Worm (Caenorhabditis elegans): ENCODE results near the gene K07E8.7.
A peak's percentile ranks its signal among the peaks of the same experiment; 100 is the strongest.
"Not testable (repeated sequence)": the region's sequence is repeated elsewhere in the genome, so short reads cannot be mapped to it uniquely, and the experiment has no call there.

The K07E8.7 gene

ce11 chrII:621141-621540, 29.0 kb downstream of the K07E8.7 start (continued):
- TF ChIP-seq D1046.2 (GFP tag; IDR thresholded peaks at IDR 0.05): no peak
- no peak for TF ChIP-seq rbr-2 (tag; optimal IDR thresholded peaks at IDR 0.05)
- TF ChIP-seq daf-19 (GFP tag; conservative IDR thresholded peaks at IDR 0.05): no peak
- no peak for TF ChIP-seq daf-8 (GFP tag; IDR thresholded peaks at IDR 0.05)
- no peak for TF ChIP-seq snpc-1.2 (GFP tag; IDR thresholded peaks at IDR 0.05)
- TF ChIP-seq F44E2.7 (GFP tag; IDR thresholded peaks at IDR 0.05): no peak
- TF ChIP-seq madf-5 (GFP tag; IDR thresholded peaks at IDR 0.05): no peak
- no peak for TF ChIP-seq lsy-2 (tag; optimal IDR thresholded peaks at IDR 0.05)
- TF ChIP-seq ZK337.2 (GFP tag; IDR thresholded peaks at IDR 0.05): no peak
- TF ChIP-seq sdz-12 (GFP tag; optimal IDR thresholded peaks at IDR 0.05): no peak
- no peak for TF ChIP-seq F26F4.8 (GFP tag; conservative IDR thresholded peaks at IDR 0.05)
- no peak for TF ChIP-seq jun-1 (tag; optimal IDR thresholded peaks at IDR 0.05)
- TF ChIP-seq ctbp-1 (GFP tag; IDR thresholded peaks at IDR 0.05): no peak
- TF ChIP-seq gei-8 (GFP tag; optimal IDR thresholded peaks at IDR 0.05): no peak
- no peak for TF ChIP-seq duxl-1 (tag; optimal IDR thresholded peaks at IDR 0.05; ENCODE audit: poor library complexity)
- no peak for TF ChIP-seq tra-1 (GFP tag; IDR thresholded peaks at IDR 0.05)
- TF ChIP-seq cey-2 (tag; optimal IDR thresholded peaks at IDR 0.05; ENCODE audit: borderline replicate concordance, insufficient read depth): no peak
- no peak for TF ChIP-seq F37D6.2 (tag; optimal IDR thresholded peaks at IDR 0.05)
- TF ChIP-seq Y5F2A.4 (GFP tag; optimal IDR thresholded peaks at IDR 0.05): no peak
- no peak for TF ChIP-seq dpl-1 (GFP tag; optimal IDR thresholded peaks at IDR 0.05)
- no peak for TF ChIP-seq set-16 (GFP tag; IDR thresholded peaks at IDR 0.05)

ce11 chrII:614701-615100, 35.5 kb downstream of the K07E8.7 start:
- TF ChIP-seq aha-1 (tag): peak; percentile 49
- peak; percentile 65 for TF ChIP-seq ceh-28 (tag; optimal IDR thresholded peaks at IDR 0.05)
- TF ChIP-seq lin-15B (tag; optimal IDR thresholded peaks at IDR 0.05): no peak

ce11 chrII:612361-612760, 37.8 kb downstream of the K07E8.7 start, which contains the start of gene clec-118:
Gene clec-118 (minus strand): TSS chrII:612461.
- not testable (repeated sequence) for TF ChIP-seq ztf-11 (tag; optimal IDR thresholded peaks at IDR 0.05); vab-7 (GFP tag; IDR thresholded peaks at IDR 0.05); ztf-7 (tag; optimal IDR thresholded peaks at IDR 0.05)

ce11 chrII:608757-609156, 41.4 kb downstream of the K07E8.7 start, which contains the start of gene W04H10.1:
Gene W04H10.1 (plus strand): TSS chrII:609057.
- no peak for TF ChIP-seq F49E8.2 (tag; optimal IDR thresholded peaks at IDR 0.05; ENCODE audit: borderline replicate concordance)
- no peak for TF ChIP-seq attf-4 (tag; optimal IDR thresholded peaks at IDR 0.05)
- no peak for TF ChIP-seq dve-1 (tag; optimal IDR thresholded peaks at IDR 0.05; ENCODE audit: insufficient read depth)
- no peak for TF ChIP-seq jun-1 (tag; optimal IDR thresholded peaks at IDR 0.05)
- TF ChIP-seq egl-43 (GFP tag; IDR thresholded peaks at IDR 0.05): no peak
- no peak for TF ChIP-seq mep-1 (tag; optimal IDR thresholded peaks at IDR 0.05)
- TF ChIP-seq egl-27 (tag; optimal IDR thresholded peaks at IDR 0.05): no peak
- TF ChIP-seq ceh-20 (GFP tag; IDR thresholded peaks at IDR 0.05): no peak
- TF ChIP-seq zag-1 (tag; optimal IDR thresholded peaks at IDR 0.05): no peak
- TF ChIP-seq T20F7.1 (GFP tag; optimal IDR thresholded peaks at IDR 0.05): no peak
- no peak for TF ChIP-seq skn-1 (tag; optimal IDR thresholded peaks at IDR 0.05)
- TF ChIP-seq unc-130 (GFP tag; optimal IDR thresholded peaks at IDR 0.05): no peak
- TF ChIP-seq F37D6.2 (tag; optimal IDR thresholded peaks at IDR 0.05): no peak
- no peak for TF ChIP-seq nhr-237 (tag; optimal IDR thresholded peaks at IDR 0.05)
- no peak for TF ChIP-seq daf-16 (GFP tag; optimal IDR thresholded peaks at IDR 0.05)
- TF ChIP-seq daf-16 (tag; optimal IDR thresholded peaks at IDR 0.05): no peak
- TF ChIP-seq lsy-2 (tag; optimal IDR thresholded peaks at IDR 0.05): no peak
- no peak for TF ChIP-seq nhr-111 (GFP tag; optimal IDR thresholded peaks at IDR 0.05)
- no peak for TF ChIP-seq nhr-41 (GFP tag; IDR thresholded peaks at IDR 0.05)
- TF ChIP-seq mes-2 (tag; optimal IDR thresholded peaks at IDR 0.05; ENCODE audit: poor library complexity, severe bottlenecking): no peak
